Fruit fly (Drosophila melanogaster) whole organism, prepupa: ENCODE results near the gene swm.

Source experiments
- Blimp-1 ChIP-seq: fragments of 200-800 bp; sonication (Bioruptor generic); optimal IDR thresholded peaks from 3 replicates; lab custom pipeline; 2017; ENCODE audit warnings: missing biosample characterization, missing genetic modification characterization, mild to moderate bottlenecking, moderate library complexity, missing genetic modification reagents
- CG10669 ChIP-seq: fragments of 200-800 bp; sonication (Bioruptor generic); optimal IDR thresholded peaks from 3 replicates; lab custom pipeline; 2018; ENCODE audit warnings: missing biosample characterization, mild to moderate bottlenecking, missing genetic modification characterization, moderate library complexity
- CG11294 ChIP-seq: fragments of 200-800 bp; sonication (Bioruptor generic); IDR thresholded peaks from 2 replicates; pipeline ENCODE4 v1.3.6; 2022; ENCODE audit warnings: missing biosample characterization, missing genetic modification characterization
- CG11762 ChIP-seq: fragments of 200-800 bp; sonication (Bioruptor generic); optimal IDR thresholded peaks from 3 replicates; lab custom pipeline; 2016; ENCODE audit warnings: missing biosample characterization, missing genetic modification characterization; ENCODE audit not compliant: insufficient read depth
- CG11902 ChIP-seq: fragments of 200-800 bp; sonication (Bioruptor generic); optimal IDR thresholded peaks from 3 replicates; lab custom pipeline; 2016; ENCODE audit warnings: missing biosample characterization, missing genetic modification characterization
- CG15336 ChIP-seq: fragments of 200-800 bp; sonication (Bioruptor generic); IDR thresholded peaks from 2 replicates; pipeline ENCODE4 v1.3.6; 2022; ENCODE audit warnings: missing biosample characterization, missing genetic modification characterization
- CG1621 ChIP-seq: fragments of 200-800 bp; sonication (Bioruptor generic); optimal IDR thresholded peaks from 3 replicates; lab custom pipeline; 2018; ENCODE audit warnings: missing biosample characterization, mild to moderate bottlenecking, missing genetic modification characterization
- CG16779 ChIP-seq: fragments of 200-800 bp; sonication (Bioruptor generic); optimal IDR thresholded peaks from 3 replicates; lab custom pipeline; 2017; ENCODE audit warnings: missing biosample characterization, mild to moderate bottlenecking, missing genetic modification characterization
- CG31627 ChIP-seq: fragments of 200-800 bp; sonication (Bioruptor generic); optimal IDR thresholded peaks from 3 replicates; lab custom pipeline; 2016; ENCODE audit warnings: missing biosample characterization, missing genetic modification characterization
- CG34406 ChIP-seq: fragments of 200-800 bp; sonication (Bioruptor generic); optimal IDR thresholded peaks from 3 replicates; lab custom pipeline; 2016; ENCODE audit warnings: missing biosample characterization, missing genetic modification characterization
- CG3919 ChIP-seq: fragments of 200-800 bp; sonication (Bioruptor generic); optimal IDR thresholded peaks from 3 replicates; lab custom pipeline; 2016; ENCODE audit warnings: missing biosample characterization, missing genetic modification characterization
- CG6163 ChIP-seq: fragments of 200-800 bp; sonication (Bioruptor generic); IDR thresholded peaks from 3 replicates; pipeline ENCODE4 v1.3.6; 2022; ENCODE audit warnings: missing biosample characterization, missing genetic modification characterization
- CG6276 ChIP-seq: fragments of 200-800 bp; sonication (Bioruptor generic); optimal IDR thresholded peaks from 2 replicates; lab custom pipeline; 2017; ENCODE audit warnings: missing biosample characterization, mild to moderate bottlenecking, missing genetic modification characterization
- CG6792 ChIP-seq: fragments of 200-800 bp; sonication (Bioruptor generic); optimal IDR thresholded peaks from 3 replicates; lab custom pipeline; 2016; ENCODE audit warnings: missing biosample characterization, missing genetic modification characterization
- CG7368 ChIP-seq: fragments of 200-800 bp; sonication (Bioruptor generic); optimal IDR thresholded peaks from 3 replicates; lab custom pipeline; 2016; ENCODE audit warnings: missing biosample characterization, missing genetic modification characterization
- CG8119 ChIP-seq: fragments of 200-800 bp; sonication (Bioruptor generic); IDR thresholded peaks from 3 replicates; pipeline ENCODE4 v1.3.6; 2022; ENCODE audit warnings: missing biosample characterization, missing genetic modification characterization
- CG8319 ChIP-seq: fragments of 200-800 bp; sonication (Bioruptor generic); optimal IDR thresholded peaks from 3 replicates; lab custom pipeline; 2016; ENCODE audit warnings: missing biosample characterization, missing genetic modification characterization
- CG9139 ChIP-seq: fragments of 200-800 bp; sonication (Bioruptor generic); optimal IDR thresholded peaks from 3 replicates; lab custom pipeline; 2017; ENCODE audit warnings: missing biosample characterization, mild to moderate bottlenecking, missing genetic modification characterization
- Eip75B ChIP-seq: fragments of 200-800 bp; sonication (Bioruptor generic); optimal IDR thresholded peaks from 3 replicates; lab custom pipeline; 2016; ENCODE audit warnings: missing biosample characterization, missing genetic modification characterization
- Eip78C ChIP-seq: fragments of 200-800 bp; sonication (Bioruptor generic); peaks from one replicate; lab custom pipeline; 2016; ENCODE audit warnings: missing biosample characterization, missing genetic modification characterization
- Eip93F ChIP-seq: fragments of 200-800 bp; sonication (Bioruptor generic); optimal IDR thresholded peaks from 2 replicates; lab custom pipeline; 2016; ENCODE audit warnings: missing biosample characterization, mild to moderate bottlenecking, missing genetic modification characterization
- Ets96B ChIP-seq: fragments of 200-800 bp; optimal IDR thresholded peaks from 2 replicates; lab custom pipeline; 2019; ENCODE audit warnings: missing biosample characterization, mild to moderate bottlenecking, missing genetic modification characterization, moderate library complexity
- Hr39 ChIP-seq: fragments of 200-800 bp; sonication (Bioruptor generic); optimal IDR thresholded peaks from 2 replicates; lab custom pipeline; 2016; ENCODE audit warnings: missing biosample characterization, missing genetic modification characterization
- Hr4 ChIP-seq: fragments of 200-800 bp; sonication (Bioruptor generic); optimal IDR thresholded peaks from 3 replicates; lab custom pipeline; 2016; ENCODE audit warnings: missing biosample characterization, missing genetic modification characterization
- Lpt ChIP-seq: fragments of 200-800 bp; sonication (Bioruptor generic); optimal IDR thresholded peaks from 3 replicates; lab custom pipeline; 2016; ENCODE audit warnings: missing biosample characterization, missing genetic modification characterization
- Met ChIP-seq: fragments of 200-800 bp; sonication (Bioruptor generic); optimal IDR thresholded peaks from 3 replicates; lab custom pipeline; 2016; ENCODE audit warnings: missing biosample characterization, missing genetic modification characterization
- OdsH ChIP-seq: fragments of 200-800 bp; sonication (Bioruptor generic); optimal IDR thresholded peaks from 3 replicates; lab custom pipeline; 2016; ENCODE audit warnings: missing biosample characterization, missing genetic modification characterization
- Smox ChIP-seq: fragments of 200-800 bp; sonication (Bioruptor generic); optimal IDR thresholded peaks from 3 replicates; lab custom pipeline; 2016; ENCODE audit warnings: missing biosample characterization, missing genetic modification characterization
- Sox102F ChIP-seq: fragments of 200-800 bp; sonication (Bioruptor generic); optimal IDR thresholded peaks from 2 replicates; lab custom pipeline; 2016; ENCODE audit warnings: missing biosample characterization, mild to moderate bottlenecking, missing genetic modification characterization
- Sox14 ChIP-seq: fragments of 200-800 bp; sonication (Bioruptor generic); optimal IDR thresholded peaks from 3 replicates; lab custom pipeline; 2016; ENCODE audit warnings: missing biosample characterization, missing genetic modification characterization
- Sox15 ChIP-seq: fragments of 200-800 bp; sonication (Bioruptor generic); optimal IDR thresholded peaks from 3 replicates; lab custom pipeline; 2016; ENCODE audit warnings: missing biosample characterization, missing genetic modification characterization
- achi ChIP-seq: fragments of 200-800 bp; sonication (Bioruptor generic); optimal IDR thresholded peaks from 3 replicates; lab custom pipeline; 2016; ENCODE audit warnings: missing biosample characterization, missing genetic modification characterization
- acj6 ChIP-seq: fragments of 200-800 bp; sonication (Bioruptor generic); optimal IDR thresholded peaks from 3 replicates; lab custom pipeline; 2016; ENCODE audit warnings: missing biosample characterization, missing genetic modification characterization
- dac ChIP-seq: fragments of 200-800 bp; sonication (Bioruptor generic); optimal IDR thresholded peaks from 2 replicates; lab custom pipeline; 2017; ENCODE audit warnings: missing biosample characterization, mild to moderate bottlenecking, missing genetic modification characterization
- dsx ChIP-seq: fragments of 200-800 bp; optimal IDR thresholded peaks from 3 replicates; lab custom pipeline; 2019; ENCODE audit warnings: missing biosample characterization, mild to moderate bottlenecking, missing genetic modification characterization, moderate library complexity; ENCODE audit not compliant: poor library complexity, severe bottlenecking
- eg ChIP-seq: fragments of 200-800 bp; sonication (Bioruptor generic); IDR thresholded peaks from 3 replicates; pipeline ENCODE4 v1.3.6; 2022; ENCODE audit warnings: missing biosample characterization, missing genetic modification characterization
- esn ChIP-seq: fragments of 200-800 bp; sonication (Bioruptor generic); optimal IDR thresholded peaks from 2 replicates; lab custom pipeline; 2016; ENCODE audit warnings: missing biosample characterization, mild to moderate bottlenecking, missing genetic modification characterization, moderate library complexity
- fd59A ChIP-seq: fragments of 200-800 bp; sonication (Bioruptor generic); optimal IDR thresholded peaks from 2 replicates; lab custom pipeline; 2017; ENCODE audit warnings: missing biosample characterization, mild to moderate bottlenecking, missing genetic modification characterization, missing genetic modification reagents
- fkh ChIP-seq: fragments of 200-800 bp; sonication (Bioruptor generic); optimal IDR thresholded peaks from 3 replicates; lab custom pipeline; 2017; ENCODE audit warnings: missing biosample characterization, mild to moderate bottlenecking, missing genetic modification characterization, moderate library complexity
- lz ChIP-seq: fragments of 200-800 bp; sonication (Bioruptor generic); optimal IDR thresholded peaks from 3 replicates; lab custom pipeline; 2016; ENCODE audit warnings: missing biosample characterization, missing genetic modification characterization
- pdm3 ChIP-seq: fragments of 200-800 bp; sonication (Bioruptor generic); optimal IDR thresholded peaks from 3 replicates; lab custom pipeline; 2016; ENCODE audit warnings: missing biosample characterization, missing genetic modification characterization
- ss ChIP-seq, 2 experiments: fragments of 200-800 bp; sonication (Bioruptor generic); optimal IDR thresholded peaks; 2 replicates in 1 of 2; 3 replicates in 1 of 2; lab custom pipeline; 2017 to 2018; ENCODE audit warnings: mild to moderate bottlenecking in 2 of 2, missing biosample characterization in 2 of 2, missing genetic modification characterization in 2 of 2, moderate library complexity in 1 of 2
- svp ChIP-seq: fragments of 200-800 bp; sonication (Bioruptor generic); peaks from one replicate; lab custom pipeline; 2016; ENCODE audit warnings: missing biosample characterization, missing genetic modification characterization
- vri ChIP-seq: fragments of 200-800 bp; sonication (Bioruptor generic); optimal IDR thresholded peaks from 3 replicates; lab custom pipeline; 2016; ENCODE audit warnings: missing biosample characterization, mild to moderate bottlenecking, missing genetic modification characterization

swm gene

DNA sequence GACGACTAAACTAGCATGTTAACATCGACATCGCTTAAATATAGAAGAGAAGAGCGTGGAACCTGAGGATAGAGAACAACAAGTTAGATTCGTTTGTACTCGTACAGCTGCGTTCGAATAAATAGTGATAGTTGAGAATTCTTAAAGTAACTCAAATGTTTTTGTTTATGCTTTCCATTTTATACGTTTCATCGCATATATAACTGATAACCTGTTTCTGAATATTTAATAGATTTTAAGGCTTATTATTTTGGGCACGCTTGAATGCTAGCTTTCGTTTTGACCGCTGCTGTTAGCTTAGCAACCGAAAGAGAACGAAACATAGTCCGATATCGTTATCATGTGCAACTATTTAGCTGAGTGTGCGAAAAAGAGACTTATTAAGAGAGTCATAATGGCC lies 35.3 kb downstream of the swm start (continued):
- TF ChIP-seq CG1621 (tag; lab: Kevin White, UChicago): peak; percentile 93
- TF ChIP-seq dac (GFP tag; lab: Kevin White, UChicago): peak; percentile 97
- peak; percentile 74 for TF ChIP-seq esn (GFP tag; lab: Kevin White, UChicago)
- peak; percentile 99 for TF ChIP-seq CG6163 (GFP tag; lab: Robert Waterston, UW)
- TF ChIP-seq ss (GFP tag; optimal IDR thresholded peaks at IDR 0.05; lab: Kevin White, UChicago): peak; percentile 94
- peak; percentile 53 for TF ChIP-seq Smox (GFP tag; lab: Kevin White, UChicago)
- peak; percentile 91 for TF ChIP-seq CG6792 (GFP tag; lab: Kevin White, UChicago)
- TF ChIP-seq Blimp-1 (GFP tag; lab: Kevin White, UChicago): no peak
- peak; percentile 85 for TF ChIP-seq CG8319 (GFP tag; lab: Kevin White, UChicago)
- peak; percentile 74 for TF ChIP-seq Sox15
- peak; percentile 94 for TF ChIP-seq CG10669 (GFP tag; lab: Kevin White, UChicago)
- TF ChIP-seq CG16779 (tag; lab: Kevin White, UChicago): peak; percentile 97
- peak; percentile 61 for TF ChIP-seq CG11902 (GFP tag; lab: Kevin White, UChicago)
- TF ChIP-seq CG15336: peak; percentile 100
- TF ChIP-seq CG11294: peak; percentile 99
- TF ChIP-seq Hr4 (GFP tag; lab: Kevin White, UChicago): peak; percentile 99
- peak; percentile 83 for TF ChIP-seq vri (GFP tag; lab: Kevin White, UChicago)
- TF ChIP-seq fkh (GFP tag; lab: Kevin White, UChicago): peak; percentile 76
- peak; percentile 86 for TF ChIP-seq CG34406 (GFP tag; lab: Kevin White, UChicago)
- TF ChIP-seq Sox14 (GFP tag; lab: Kevin White, UChicago): peak; percentile 95
- no peak for TF ChIP-seq svp (GFP tag; lab: Kevin White, UChicago)

DNA sequence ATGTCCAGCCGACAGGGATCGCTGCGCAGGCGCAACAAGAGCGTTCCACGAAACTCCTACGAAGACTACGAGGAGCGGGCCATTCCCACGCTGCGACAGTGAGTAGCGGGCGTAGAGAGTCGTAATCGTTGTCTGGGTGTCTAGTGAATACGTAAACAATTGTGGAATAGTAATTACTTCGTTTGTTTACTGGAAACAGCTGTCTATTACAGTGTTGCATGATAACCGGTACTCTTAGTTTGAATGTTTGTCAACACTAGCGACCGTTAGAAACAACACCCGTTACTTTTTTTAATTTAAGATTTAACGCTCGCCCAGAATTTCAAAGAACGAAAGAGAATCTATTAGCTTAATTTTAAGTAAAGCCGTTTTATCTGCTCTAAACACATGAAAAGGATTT lies 37.0 kb downstream of the swm start, which contains the start of gene CG10165:
CG10165 (minus strand) TSS at position 214 of the 400 bp plus-strand sequence.
- TF ChIP-seq pdm3 (GFP tag; lab: Kevin White, UChicago): no peak
- TF ChIP-seq Eip93F (GFP tag; lab: Kevin White, UChicago): no peak
- no peak for TF ChIP-seq CG15336
- no peak for TF ChIP-seq CG31627 (GFP tag; lab: Kevin White, UChicago)
- peak; percentile 81 for TF ChIP-seq fkh (GFP tag; lab: Kevin White, UChicago)
- TF ChIP-seq CG11762: no peak
- TF ChIP-seq CG8119 (GFP tag; lab: Robert Waterston, UW): no peak
- TF ChIP-seq esn (GFP tag; lab: Kevin White, UChicago): no peak
- TF ChIP-seq vri (GFP tag; lab: Kevin White, UChicago): no peak
- TF ChIP-seq eg: no peak
- no peak for TF ChIP-seq CG7368 (GFP tag; lab: Kevin White, UChicago)
- peak; percentile 61 for TF ChIP-seq dsx (GFP tag; lab: Kevin White, UChicago)
- TF ChIP-seq Eip75B (GFP tag; lab: Kevin White, UChicago): no peak
- TF ChIP-seq CG8319 (GFP tag; lab: Kevin White, UChicago): no peak
- no peak for TF ChIP-seq Met (GFP tag; lab: Kevin White, UChicago)

DNA sequence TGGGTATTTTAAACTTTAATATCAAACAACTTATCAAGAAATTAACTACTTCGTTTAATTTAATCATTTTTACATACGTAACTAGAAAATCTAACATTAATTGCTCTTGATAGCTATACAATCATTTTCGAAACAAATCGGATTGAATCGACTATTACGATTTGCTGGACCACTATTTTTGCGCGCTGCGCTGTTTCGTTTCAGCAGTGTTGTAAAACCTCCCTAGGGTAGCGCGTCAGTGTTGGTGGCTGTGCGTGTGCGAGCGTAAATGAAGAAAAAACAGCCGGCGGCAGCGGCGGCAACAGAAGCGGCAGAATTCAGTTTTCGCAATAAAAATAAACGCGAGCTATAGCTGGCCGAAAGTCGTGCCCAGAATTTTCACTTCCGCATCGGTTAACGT lies 40.2 kb downstream of the swm start, which contains the start of gene CG33116:
CG33116 (plus strand) TSS at position 233 of the 400 bp plus-strand sequence.
- TF ChIP-seq CG8319 (GFP tag; lab: Kevin White, UChicago): peak; percentile 60
- TF ChIP-seq Sox14 (GFP tag; lab: Kevin White, UChicago): peak; percentile 87
- peak; percentile 90 for TF ChIP-seq svp (GFP tag; lab: Kevin White, UChicago)
- peak; percentile 88 for TF ChIP-seq Met (GFP tag; lab: Kevin White, UChicago)
- TF ChIP-seq CG9139 (GFP tag; lab: Kevin White, UChicago): peak; percentile 51
- peak; percentile 83 for TF ChIP-seq Hr39 (GFP tag; lab: Kevin White, UChicago)
- peak; percentile 83 for TF ChIP-seq Eip75B (GFP tag; lab: Kevin White, UChicago)
- TF ChIP-seq acj6 (GFP tag; lab: Kevin White, UChicago): peak; percentile 82
- TF ChIP-seq Sox102F (GFP tag; lab: Kevin White, UChicago): peak; percentile 88
- peak; percentile 83 for TF ChIP-seq CG8119 (GFP tag; lab: Robert Waterston, UW)
- TF ChIP-seq Ets96B (tag; lab: Kevin White, UChicago): peak; percentile 73
- TF ChIP-seq Eip78C: peak; percentile 96
- TF ChIP-seq fd59A (GFP tag; lab: Kevin White, UChicago): peak; percentile 70
- TF ChIP-seq OdsH: peak; percentile 88
- peak; percentile 92 for TF ChIP-seq Hr4 (GFP tag; lab: Kevin White, UChicago)
- TF ChIP-seq CG7368 (GFP tag; lab: Kevin White, UChicago): peak; percentile 77
- peak; percentile 88 for TF ChIP-seq eg
- peak; percentile 81 for TF ChIP-seq Smox (GFP tag; lab: Kevin White, UChicago)
- TF ChIP-seq dac (GFP tag; lab: Kevin White, UChicago): peak; percentile 77
- peak; percentile 80 for TF ChIP-seq Lpt (GFP tag; lab: Kevin White, UChicago)
- peak; percentile 89 for TF ChIP-seq esn (GFP tag; lab: Kevin White, UChicago)
- TF ChIP-seq ss (GFP tag; optimal IDR thresholded peaks at IDR 0.05; lab: Kevin White, UChicago): peak; percentile 56 to 75
- TF ChIP-seq CG6792 (GFP tag; lab: Kevin White, UChicago): peak; percentile 79
- TF ChIP-seq CG3919: peak; percentile 92
- TF ChIP-seq CG6276: peak; percentile 85
- peak; percentile 85 for TF ChIP-seq achi
- peak; percentile 87 for TF ChIP-seq CG31627 (GFP tag; lab: Kevin White, UChicago)
- TF ChIP-seq fkh (GFP tag; lab: Kevin White, UChicago): peak; percentile 49
- peak; percentile 87 for TF ChIP-seq lz (GFP tag; lab: Kevin White, UChicago)
- peak; percentile 57 for TF ChIP-seq CG16779 (tag; lab: Kevin White, UChicago)
